Fruit fly (Drosophila melanogaster): ENCODE results near the gene CG4553.

CG4553 gene

dm6 chr3R:25462642-25463317 is 13.9 kb downstream of the CG4553 start (continued):
- no peak for TF ChIP-seq CG7987 (GFP tag; optimal IDR thresholded peaks at IDR 0.05)
- peak; percentile 63; the same call in 2 of the 3 replicates for TF ChIP-seq CG11093 (GFP tag; IDR thresholded peaks at IDR 0.05)
- TF ChIP-seq CG8765 (GFP tag; IDR thresholded peaks at IDR 0.05) = no peak
- no peak for TF ChIP-seq Tbp (GFP tag; optimal IDR thresholded peaks at IDR 0.05)
- no peak for TF ChIP-seq CG4854 (GFP tag; optimal IDR thresholded peaks at IDR 0.05)
- no peak for TF ChIP-seq HmgZ (tag; optimal IDR thresholded peaks at IDR 0.05)
- no peak for TF ChIP-seq CG14050 (GFP tag; IDR thresholded peaks at IDR 0.05)
- TF ChIP-seq nmo (GFP tag; optimal IDR thresholded peaks at IDR 0.05) = peak; percentile 31
- TF ChIP-seq CG7372 (GFP tag; IDR thresholded peaks at IDR 0.05) = peak; percentile 70
- no peak for TF ChIP-seq zen2 (GFP tag; IDR thresholded peaks at IDR 0.05; ENCODE audit: partially characterized antibody)
- TF ChIP-seq fd102C (GFP tag; optimal IDR thresholded peaks at IDR 0.05) = no peak
- TF ChIP-seq Jarid2 (GFP tag; optimal IDR thresholded peaks at IDR 0.05) = no peak
- peak; percentile 76 for TF ChIP-seq D19A (tag; optimal IDR thresholded peaks at IDR 0.05)
- no peak for TF ChIP-seq Dad (GFP tag; optimal IDR thresholded peaks at IDR 0.05)
- TF ChIP-seq sim (GFP tag; IDR thresholded peaks at IDR 0.05) = no peak
- no peak for TF ChIP-seq CG4282 (GFP tag; optimal IDR thresholded peaks at IDR 0.05)
- peak; percentile 46 for TF ChIP-seq Asciz (GFP tag; optimal IDR thresholded peaks at IDR 0.05)
- TF ChIP-seq Hr78 (GFP tag; optimal IDR thresholded peaks at IDR 0.05) = no peak
- peak; percentile 55 for TF ChIP-seq CG13296 (GFP tag; optimal IDR thresholded peaks at IDR 0.05)
- TF ChIP-seq wor (GFP tag; IDR thresholded peaks at IDR 0.05) = no peak
- TF ChIP-seq gfzf (GFP tag; optimal IDR thresholded peaks at IDR 0.05) = no peak
- TF ChIP-seq slou (GFP tag; optimal IDR thresholded peaks at IDR 0.05) = no peak
- TF ChIP-seq Dp (GFP tag; optimal IDR thresholded peaks at IDR 0.05) = no peak
- no peak for TF ChIP-seq CG33213 (GFP tag; optimal IDR thresholded peaks at IDR 0.05)
- no peak for TF ChIP-seq vvl (GFP tag; IDR thresholded peaks at IDR 0.05)
- no peak for TF ChIP-seq CG7786 (GFP tag; optimal IDR thresholded peaks at IDR 0.05)
- no peak for TF ChIP-seq Lhr (GFP tag; optimal IDR thresholded peaks at IDR 0.05)
- TF ChIP-seq stc (GFP tag; IDR thresholded peaks at IDR 0.05) = peak; percentile 79
- no peak for TF ChIP-seq pb (GFP tag; optimal IDR thresholded peaks at IDR 0.05)
- TF ChIP-seq YL-1 (GFP tag; optimal IDR thresholded peaks at IDR 0.05) = no peak
- no peak; the same call in 1 of the 2 replicates for TF ChIP-seq esg (GFP tag; conservative IDR thresholded peaks at IDR 0.05)
- TF ChIP-seq B-H1 (GFP tag; IDR thresholded peaks at IDR 0.05) = peak; percentile 29; the same call in 1 of the 3 replicates
- no peak for TF ChIP-seq Bdp1 (GFP tag; optimal IDR thresholded peaks at IDR 0.05)
- TF ChIP-seq CoRest (tag; optimal IDR thresholded peaks at IDR 0.05) = peak; percentile 41
- TF ChIP-seq bigmax (GFP tag; optimal IDR thresholded peaks at IDR 0.05) = no peak
- no peak for TF ChIP-seq CG34224 (GFP tag; IDR thresholded peaks at IDR 0.05; ENCODE audit: partially characterized antibody)
- TF ChIP-seq Deaf1 (tag; optimal IDR thresholded peaks at IDR 0.05) = peak; percentile 22
- TF ChIP-seq CG9817 (tag; optimal IDR thresholded peaks at IDR 0.05) = peak; percentile 11
- peak; percentile 30 for TF ChIP-seq CG10979 (tag; optimal IDR thresholded peaks at IDR 0.05)
- TF ChIP-seq ftz-f1 (GFP tag; optimal IDR thresholded peaks at IDR 0.05) = no peak
- TF ChIP-seq CG11456 (GFP tag; IDR thresholded peaks at IDR 0.05) = no peak
- TF ChIP-seq CG4424 (GFP tag; optimal IDR thresholded peaks at IDR 0.05) = peak; percentile 33
- TF ChIP-seq CG2129 (GFP tag; IDR thresholded peaks at IDR 0.05; ENCODE audit: partially characterized antibody) = no peak
- peak; percentile 89 for TF ChIP-seq nom (GFP tag; optimal IDR thresholded peaks at IDR 0.05)
- no peak for TF ChIP-seq CG9797 (GFP tag; optimal IDR thresholded peaks at IDR 0.05)
- TF ChIP-seq trem (tag; optimal IDR thresholded peaks at IDR 0.05) = no peak
- no peak for TF ChIP-seq kah (GFP tag; optimal IDR thresholded peaks at IDR 0.05)
- no peak for TF ChIP-seq sima (GFP tag; optimal IDR thresholded peaks at IDR 0.05)
- TF ChIP-seq CG11504 (tag; optimal IDR thresholded peaks at IDR 0.05) = peak; percentile 71
- TF ChIP-seq CG15696 (tag; optimal IDR thresholded peaks at IDR 0.05) = no peak

Data from whole organism, embryonic.